Fruit fly (Drosophila melanogaster) whole organism, embryonic: ENCODE results near the gene Cp190.
A peak's percentile ranks its signal among the peaks of the same experiment; 100 is the strongest.

Experiments used
- B-H1 ChIP-seq: fragments of 200-800 bp; sonication (Bioruptor generic); IDR thresholded peaks from 3 replicates; pipeline ENCODE4 v1.3.6; 2022; ENCODE audit warnings: missing biosample characterization, missing genetic modification characterization
- Bdp1 ChIP-seq: fragments of 200-800 bp; sonication (Bioruptor generic); optimal IDR thresholded peaks from 3 replicates; lab custom pipeline; 2016; ENCODE audit warnings: missing biosample characterization, missing genetic modification characterization
- CG10431 ChIP-seq: fragments of 200-800 bp; sonication (Bioruptor generic); optimal IDR thresholded peaks from 3 replicates; lab custom pipeline; 2018; ENCODE audit warnings: missing biosample characterization, mild to moderate bottlenecking, missing genetic modification characterization
- CG10462 ChIP-seq: fragments of 200-800 bp; sonication (Bioruptor generic); optimal IDR thresholded peaks from 2 replicates; lab custom pipeline; 2016; ENCODE audit warnings: missing biosample characterization, missing genetic modification characterization
- CG11504 ChIP-seq: fragments of 200-800 bp; sonication (Bioruptor generic); optimal IDR thresholded peaks from 3 replicates; lab custom pipeline; 2019; ENCODE audit warnings: missing biosample characterization, mild to moderate bottlenecking, missing genetic modification characterization, moderate library complexity
- CG12219 ChIP-seq: fragments of 200-800 bp; sonication (Bioruptor generic); optimal IDR thresholded peaks from 3 replicates; lab custom pipeline; 2018; ENCODE audit warnings: missing biosample characterization, mild to moderate bottlenecking, missing genetic modification characterization
- CG1233 ChIP-seq: fragments of 200-800 bp; sonication (Bioruptor generic); optimal IDR thresholded peaks from 4 replicates; lab custom pipeline; 2018; ENCODE audit warnings: missing biosample characterization, mild to moderate bottlenecking, missing genetic modification characterization
- CG1602 ChIP-seq: fragments of 200-800 bp; sonication (Bioruptor generic); optimal IDR thresholded peaks from 3 replicates; lab custom pipeline; 2016; ENCODE audit warnings: missing biosample characterization, missing genetic modification characterization
- CG17186 ChIP-seq: fragments of 200-800 bp; sonication (Bioruptor generic); optimal IDR thresholded peaks from 3 replicates; lab custom pipeline; 2017; ENCODE audit warnings: missing biosample characterization, missing genetic modification reagents, missing genetic modification characterization
- CG17361 ChIP-seq: fragments of 200-800 bp; sonication (Bioruptor generic); IDR thresholded peaks from 3 replicates; pipeline ENCODE4 v1.3.6; 2022; ENCODE audit warnings: missing biosample characterization, missing genetic modification characterization
- CG18619 ChIP-seq: fragments of 200-800 bp; sonication (Bioruptor generic); optimal IDR thresholded peaks from 3 replicates; lab custom pipeline; 2017; ENCODE audit warnings: missing biosample characterization, mild to moderate bottlenecking, missing genetic modification characterization
- CG18764 ChIP-seq: fragments of 200-800 bp; sonication (Bioruptor generic); optimal IDR thresholded peaks from 3 replicates; lab custom pipeline; 2016; ENCODE audit warnings: missing biosample characterization, missing genetic modification characterization
- CG2889 ChIP-seq: fragments of 200-800 bp; sonication (Bioruptor generic); IDR thresholded peaks from 3 replicates; pipeline ENCODE4 v1.3.6; 2022; ENCODE audit warnings: missing biosample characterization, missing genetic modification characterization
- CG31388 ChIP-seq: fragments of 200-800 bp; sonication (Bioruptor generic); optimal IDR thresholded peaks from 2 replicates; lab custom pipeline; 2016; ENCODE audit warnings: missing biosample characterization, missing genetic modification characterization
- CG32767 ChIP-seq: fragments of 200-800 bp; sonication (Bioruptor generic); IDR thresholded peaks from 2 replicates; pipeline ENCODE4 v1.3.6; 2022; ENCODE audit warnings: missing biosample characterization, missing genetic modification characterization
- CG34224 ChIP-seq: fragments of 200-800 bp; sonication (Bioruptor generic); IDR thresholded peaks from 3 replicates; pipeline ENCODE4 v1.3.6; 2022; ENCODE audit warnings: missing biosample characterization, missing genetic modification characterization; ENCODE audit not compliant: partially characterized antibody
- CG4820 ChIP-seq: fragments of 200-800 bp; sonication (Bioruptor generic); optimal IDR thresholded peaks from 3 replicates; lab custom pipeline; 2016; ENCODE audit warnings: missing biosample characterization, missing genetic modification characterization
- CG6765 ChIP-seq: fragments of 200-800 bp; sonication (Bioruptor generic); optimal IDR thresholded peaks from 3 replicates; lab custom pipeline; 2017; ENCODE audit warnings: missing biosample characterization, mild to moderate bottlenecking, missing genetic modification characterization
- CG7357 ChIP-seq: fragments of 200-800 bp; sonication (Bioruptor generic); IDR thresholded peaks from 3 replicates; pipeline ENCODE4 v1.3.6; 2022; ENCODE audit warnings: missing biosample characterization, missing genetic modification characterization
- CG8281 ChIP-seq: fragments of 200-800 bp; sonication (Bioruptor generic); optimal IDR thresholded peaks from 2 replicates; lab custom pipeline; 2018; ENCODE audit warnings: missing biosample characterization, mild to moderate bottlenecking, missing genetic modification characterization, moderate library complexity
- CG9437 ChIP-seq: fragments of 200-800 bp; sonication (Bioruptor generic); optimal IDR thresholded peaks from 2 replicates; lab custom pipeline; 2018; ENCODE audit warnings: missing biosample characterization, mild to moderate bottlenecking, missing genetic modification characterization
- Dbx ChIP-seq: fragments of 200-800 bp; sonication (Bioruptor generic); IDR thresholded peaks from 3 replicates; pipeline ENCODE4 v1.3.6; 2022; ENCODE audit warnings: missing biosample characterization, missing genetic modification characterization
- Dek ChIP-seq: fragments of 200-800 bp; sonication (Bioruptor generic); optimal IDR thresholded peaks from 3 replicates; lab custom pipeline; 2019; ENCODE audit warnings: missing biosample characterization, mild to moderate bottlenecking, missing genetic modification characterization, moderate library complexity
- Doc2 ChIP-seq: fragments of 200-800 bp; sonication (Bioruptor generic); IDR thresholded peaks from 2 replicates; pipeline ENCODE4 v1.3.6; 2022; ENCODE audit warnings: missing biosample characterization, missing genetic modification characterization
- Dref ChIP-seq: fragments of 200-800 bp; sonication (Bioruptor generic); IDR thresholded peaks from 2 replicates; pipeline ENCODE4 v1.3.6; 2022; ENCODE audit warnings: missing biosample characterization, missing genetic modification characterization
- Fer3 ChIP-seq: fragments of 200-800 bp; sonication (Bioruptor generic); optimal IDR thresholded peaks from 2 replicates; lab custom pipeline; 2018; ENCODE audit warnings: missing biosample characterization, mild to moderate bottlenecking, missing genetic modification characterization, moderate library complexity
- H15 ChIP-seq: fragments of 200-800 bp; sonication (Bioruptor generic); IDR thresholded peaks from 3 replicates; pipeline ENCODE4 v1.3.6; 2022; ENCODE audit warnings: missing biosample characterization, missing genetic modification characterization
- HHEX ChIP-seq: fragments of 200-800 bp; sonication (Bioruptor generic); optimal IDR thresholded peaks from 3 replicates; lab custom pipeline; 2017; ENCODE audit warnings: missing biosample characterization, mild to moderate bottlenecking, missing genetic modification characterization, missing genetic modification reagents
- HLH54F ChIP-seq: fragments of 200-800 bp; sonication (Bioruptor generic); optimal IDR thresholded peaks from 3 replicates; lab custom pipeline; 2016; ENCODE audit warnings: missing biosample characterization, missing genetic modification characterization
- Hmr ChIP-seq: fragments of 200-800 bp; sonication (Bioruptor generic); optimal IDR thresholded peaks from 3 replicates; lab custom pipeline; 2017; ENCODE audit warnings: mild to moderate bottlenecking, missing biosample characterization, missing genetic modification reagents, missing genetic modification characterization
- Nf-YB ChIP-seq: fragments of 200-800 bp; sonication (Bioruptor generic); optimal IDR thresholded peaks from 3 replicates; lab custom pipeline; 2019; ENCODE audit warnings: missing biosample characterization, mild to moderate bottlenecking, missing genetic modification characterization, moderate library complexity
- PHDP ChIP-seq: fragments of 200-800 bp; sonication (Bioruptor generic); optimal IDR thresholded peaks from 3 replicates; lab custom pipeline; 2018; ENCODE audit warnings: missing biosample characterization, mild to moderate bottlenecking, missing genetic modification characterization, moderate library complexity
- ac ChIP-seq: fragments of 200-800 bp; sonication (Bioruptor generic); optimal IDR thresholded peaks from 3 replicates; lab custom pipeline; 2017; ENCODE audit warnings: missing biosample characterization, mild to moderate bottlenecking, missing genetic modification characterization
- al ChIP-seq: fragments of 200-800 bp; sonication (Bioruptor generic); IDR thresholded peaks from 2 replicates; pipeline ENCODE4 v1.3.6; 2022; ENCODE audit warnings: missing biosample characterization, missing genetic modification characterization
- bcd ChIP-seq: fragments of 200-800 bp; sonication (Bioruptor generic); optimal IDR thresholded peaks from 2 replicates; lab custom pipeline; 2017; ENCODE audit warnings: missing biosample characterization, mild to moderate bottlenecking, missing genetic modification characterization
- esg ChIP-seq: fragments of 200-800 bp; sonication (Bioruptor generic); conservative IDR thresholded peaks from 2 replicates; pipeline ENCODE4 v1.3.6; 2022; ENCODE audit warnings: missing biosample characterization, missing genetic modification characterization
- ewg ChIP-seq: fragments of 200-800 bp; sonication (Bioruptor generic); optimal IDR thresholded peaks from 3 replicates; lab custom pipeline; 2017; ENCODE audit warnings: mild to moderate bottlenecking, missing biosample characterization, missing genetic modification reagents, missing genetic modification characterization
- fd96Cb ChIP-seq: fragments of 200-800 bp; sonication (Bioruptor generic); optimal IDR thresholded peaks from 2 replicates; lab custom pipeline; 2018; ENCODE audit warnings: missing biosample characterization, mild to moderate bottlenecking, missing genetic modification characterization, moderate library complexity
- fu2 ChIP-seq: fragments of 200-800 bp; sonication (Bioruptor generic); optimal IDR thresholded peaks from 2 replicates; lab custom pipeline; 2016; ENCODE audit warnings: missing biosample characterization, missing genetic modification characterization
- nau ChIP-seq: fragments of 200-800 bp; sonication (Bioruptor generic); optimal IDR thresholded peaks from 3 replicates; lab custom pipeline; 2017; ENCODE audit warnings: missing biosample characterization, mild to moderate bottlenecking, missing genetic modification characterization, missing genetic modification reagents
- sna ChIP-seq: fragments of 200-800 bp; sonication (Bioruptor generic); IDR thresholded peaks from 2 replicates; pipeline ENCODE4 v1.3.6; 2022; ENCODE audit warnings: missing biosample characterization, missing genetic modification characterization; ENCODE audit not compliant: partially characterized antibody
- so ChIP-seq: fragments of 200-800 bp; sonication (Bioruptor generic); IDR thresholded peaks from 3 replicates; pipeline ENCODE4 v1.3.6; 2022; ENCODE audit warnings: missing biosample characterization, missing genetic modification characterization
- sob ChIP-seq: fragments of 200-800 bp; sonication (Bioruptor generic); IDR thresholded peaks from 2 replicates; pipeline ENCODE4 v1.3.6; 2022; ENCODE audit warnings: missing biosample characterization, missing genetic modification characterization
- stc ChIP-seq: fragments of 200-800 bp; sonication (Bioruptor generic); IDR thresholded peaks from 2 replicates; pipeline ENCODE4 v1.3.6; 2022; ENCODE audit warnings: missing biosample characterization, missing genetic modification characterization
- tx ChIP-seq: fragments of 200-800 bp; sonication (Bioruptor generic); optimal IDR thresholded peaks from 2 replicates; lab custom pipeline; 2016; ENCODE audit warnings: missing biosample characterization, missing genetic modification characterization
- unpg ChIP-seq: fragments of 200-800 bp; sonication (Bioruptor generic); optimal IDR thresholded peaks from 3 replicates; lab custom pipeline; 2018; ENCODE audit warnings: missing biosample characterization, mild to moderate bottlenecking, missing genetic modification characterization, moderate library complexity
- zen2 ChIP-seq: fragments of 200-800 bp; sonication (Bioruptor generic); IDR thresholded peaks from 3 replicates; pipeline ENCODE4 v1.3.6; 2022; ENCODE audit warnings: missing biosample characterization, missing genetic modification characterization; ENCODE audit not compliant: partially characterized antibody
- zfh1 ChIP-seq: fragments of 200-800 bp; sonication (Bioruptor generic); IDR thresholded peaks from 3 replicates; pipeline ENCODE4 v1.3.6; 2022; ENCODE audit warnings: missing biosample characterization, missing genetic modification characterization

Cp190 gene

dm6 chr3R:15242186-15243045 is 32.6 kb downstream of the Cp190 start, which contains the start of the genes tefu and Hsc70-4 (continued):
- TF ChIP-seq CG10462 = peak; percentile 28
- TF ChIP-seq sna (GFP tag; lab: Robert Waterston, UW) = no peak
- no peak for TF ChIP-seq CG6765 (GFP tag; lab: Kevin White, UChicago)
- peak; percentile 62; the same call in 1 of the 3 replicates for TF ChIP-seq so (GFP tag; lab: Robert Waterston, UW)
- TF ChIP-seq Nf-YB (GFP tag; lab: Kevin White, UChicago) = no peak
- peak; percentile 77 for TF ChIP-seq sob
- peak; percentile 62 for TF ChIP-seq Fer3 (tag; lab: Kevin White, UChicago)
- peak; percentile 73 for TF ChIP-seq B-H1 (GFP tag; lab: Robert Waterston, UW)
- TF ChIP-seq CG1233 (GFP tag; lab: Kevin White, UChicago) = peak; percentile 61
- TF ChIP-seq stc (GFP tag; lab: Robert Waterston, UW) = 0 out of 2 replicates have a peak, but pooled peaks have one; percentile 29
- no peak for TF ChIP-seq CG31388 (GFP tag; lab: Kevin White, UChicago)
- TF ChIP-seq CG2889 (GFP tag; lab: Robert Waterston, UW) = peak; percentile 63; the same call in 1 of the 3 replicates
- peak; percentile 74 for TF ChIP-seq Dbx (GFP tag; lab: Robert Waterston, UW)
- peak; percentile 75 for TF ChIP-seq Dek
- peak; percentile 89 for TF ChIP-seq CG17186 (GFP tag; lab: Kevin White, UChicago)
- peak; percentile 8 for TF ChIP-seq CG12219 (GFP tag; lab: Kevin White, UChicago)
- peak; percentile 99 for TF ChIP-seq CG7357 (GFP tag; lab: Robert Waterston, UW)
- TF ChIP-seq ewg = peak; percentile 60
- peak; percentile 67 for TF ChIP-seq CG18764 (GFP tag; lab: Kevin White, UChicago)
- TF ChIP-seq HLH54F (GFP tag; lab: Kevin White, UChicago) = peak; percentile 75
- TF ChIP-seq fu2 (GFP tag; lab: Kevin White, UChicago) = peak; percentile 48
- TF ChIP-seq ac = no peak
- TF ChIP-seq CG1602 (GFP tag; lab: Kevin White, UChicago) = peak; percentile 86
- peak; percentile 74 for TF ChIP-seq esg (GFP tag; lab: Robert Waterston, UW)
- TF ChIP-seq CG18619 (GFP tag; lab: Kevin White, UChicago) = peak; percentile 76
- TF ChIP-seq CG9437 (GFP tag; lab: Kevin White, UChicago) = peak; percentile 51
- peak; percentile 51 for TF ChIP-seq Dref
- TF ChIP-seq zfh1 (GFP tag; lab: Robert Waterston, UW) = peak; percentile 63; the same call in 1 of the 3 replicates
- TF ChIP-seq al (GFP tag; lab: Robert Waterston, UW) = peak; percentile 82
- TF ChIP-seq nau (GFP tag; lab: Kevin White, UChicago) = no peak
- TF ChIP-seq CG34224 (GFP tag; lab: Robert Waterston, UW) = no peak
- TF ChIP-seq Hmr (GFP tag; lab: Kevin White, UChicago) = peak; percentile 14
- peak; percentile 91 for TF ChIP-seq CG17361 (GFP tag; lab: Robert Waterston, UW)
- peak; percentile 60 for TF ChIP-seq tx (GFP tag; lab: Kevin White, UChicago)
- peak; percentile 56 for TF ChIP-seq PHDP (tag; lab: Kevin White, UChicago)
- TF ChIP-seq HHEX (GFP tag; lab: Kevin White, UChicago) = peak; percentile 52
- no peak for TF ChIP-seq CG10431 (GFP tag; lab: Kevin White, UChicago)
- peak; percentile 80 for TF ChIP-seq fd96Cb (tag; lab: Kevin White, UChicago)
- peak; percentile 85 for TF ChIP-seq bcd
- TF ChIP-seq Bdp1 (GFP tag; lab: Kevin White, UChicago) = peak; percentile 57
- peak; percentile 31 for TF ChIP-seq CG8281 (tag; lab: Kevin White, UChicago)
- TF ChIP-seq unpg (GFP tag; lab: Kevin White, UChicago) = peak; percentile 62
- no peak for TF ChIP-seq CG11504 (tag; lab: Kevin White, UChicago)
- peak; percentile 72 for TF ChIP-seq CG4820 (GFP tag; lab: Kevin White, UChicago)
- TF ChIP-seq H15 = peak; percentile 72; the same call in 2 of the 3 replicates
- no peak for TF ChIP-seq Doc2
- no peak for TF ChIP-seq zen2
- peak; percentile 60; the same call in 1 of the 2 replicates for TF ChIP-seq CG32767 (GFP tag; lab: Robert Waterston, UW)
